Worm (Caenorhabditis elegans) whole organism, L4 larva: ENCODE measurements around the gene unc-8.

Experiments used
- F49E8.2 ChIP-seq: sonication (generic microtip); optimal IDR thresholded peaks from 2 replicates; lab custom pipeline; 2016; ENCODE audit warnings: missing compliant biosample characterization, mild to moderate bottlenecking, missing genetic modification characterization, borderline replicate concordance
- ceh-82 ChIP-seq: sonication (generic microtip); optimal IDR thresholded peaks from 2 replicates; lab custom pipeline; 2017; ENCODE audit warnings: missing biosample characterization, missing genetic modification characterization
- ces-1 ChIP-seq: fragments of 150-350 bp; sonication (generic microtip); optimal IDR thresholded peaks from 4 replicates; lab custom pipeline; 2014; ENCODE audit warnings: missing biosample characterization, missing genetic modification reagents, missing genetic modification characterization
- egl-27 ChIP-seq: sonication (generic microtip); optimal IDR thresholded peaks from 3 replicates; lab custom pipeline; 2017; ENCODE audit warnings: missing biosample characterization, missing genetic modification reagents, missing genetic modification characterization
- jun-1 ChIP-seq: fragments of 150-350 bp; optimal IDR thresholded peaks from 2 replicates; lab custom pipeline; 2014; ENCODE audit warnings: missing biosample characterization, missing genetic modification reagents, missing genetic modification characterization
- lin-39 ChIP-seq: fragments of 150-350 bp; optimal IDR thresholded peaks from 2 replicates; lab custom pipeline; 2014; ENCODE audit warnings: missing biosample characterization, missing genetic modification reagents, missing genetic modification characterization
- lsy-2 ChIP-seq, 2 experiments: fragments of 150-350 bp in 1 of 2; sonication (generic microtip) in 1 of 2; optimal IDR thresholded peaks; 2 replicates each; lab custom pipeline; 2014 to 2017; ENCODE audit warnings: missing biosample characterization in 2 of 2, missing genetic modification characterization in 2 of 2
- pqm-1 ChIP-seq: sonication (generic microtip); optimal IDR thresholded peaks from 2 replicates; lab custom pipeline; 2017; ENCODE audit warnings: missing biosample characterization, missing genetic modification characterization
- unc-62 ChIP-seq, 3 experiments: fragments of 150-350 bp in 1 of 3; sonication (generic microtip); optimal IDR thresholded peaks in 2 of 3; peaks in 1 of 3; 1 replicate in 1 of 3; 2 replicates in 2 of 3; lab custom pipeline; 2014 to 2017; ENCODE audit warnings: missing biosample characterization in 3 of 3, missing genetic modification characterization in 3 of 3, missing genetic modification reagents in 3 of 3, missing genotype in 1 of 3

DNA sequence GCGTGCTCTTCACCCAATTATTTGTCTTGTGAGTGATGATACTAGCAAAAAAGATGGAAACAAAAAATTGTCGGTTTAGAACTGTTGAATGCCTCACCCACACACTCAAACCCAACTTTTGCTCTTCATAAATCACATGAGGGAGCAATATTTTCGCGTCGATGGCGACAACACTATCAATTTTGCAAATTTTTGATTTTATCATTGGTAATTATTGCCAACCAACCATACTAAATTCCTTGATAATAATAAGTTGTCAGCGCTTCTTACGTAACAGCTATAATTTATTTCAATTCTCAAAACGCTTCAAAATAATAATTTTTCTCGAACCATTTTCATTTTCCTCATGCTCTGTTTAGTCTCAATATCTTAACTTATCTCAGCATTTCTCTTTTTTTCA, 15.8 kb downstream of the unc-8 start:
- TF ChIP-seq ceh-82 (tag; lab: Kevin White, UChicago) (no peak), jun-1 (tag; lab: Kevin White, UChicago) (no peak), F49E8.2 (no peak), egl-27 (tag; lab: Kevin White, UChicago) (no peak), pqm-1 (tag; lab: Kevin White, UChicago) (peak; percentile 58), ces-1 (GFP tag; lab: Kevin White, UChicago) (no peak), lin-39 (tag; lab: Kevin White, UChicago) (no peak), lsy-2 (tag; optimal IDR thresholded peaks at IDR 0.05; lab: Kevin White, UChicago) (no peak), unc-62 (GFP tag; optimal IDR thresholded peaks at IDR 0.05 in 1 of 2; lab: Kevin White, UChicago) (no peak), unc-62 (tag; optimal IDR thresholded peaks at IDR 0.05; lab: Kevin White, UChicago) (no peak)
